Worm (Caenorhabditis elegans): Measurements from ENCODE around the gene Y79H2A.3.
A peak's percentile ranks its signal among the peaks of the same experiment; 100 is the strongest.

The Y79H2A.3 gene

ce11 chrIII:12005052-12005451 lies 47.1 kb downstream of the Y79H2A.3 start:
- TF ChIP-seq pha-4 (tag; optimal IDR thresholded peaks at IDR 0.05) = peak; percentile 1

ce11 chrIII:12003264-12003663 lies 48.8 kb downstream of the Y79H2A.3 start:
- peak; percentile 69 for TF ChIP-seq nhr-23 (tag; optimal IDR thresholded peaks at IDR 0.05)
- peak; percentile 63 for TF ChIP-seq nfya-1 (tag; optimal IDR thresholded peaks at IDR 0.05; ENCODE audit: insufficient read depth)
- peak in 1 of 3 experiments; percentile 48 for TF ChIP-seq elt-3 (tag; optimal IDR thresholded peaks at IDR 0.05)
- peak; percentile 89 for TF ChIP-seq pha-4 (tag; optimal IDR thresholded peaks at IDR 0.05)
- TF ChIP-seq snpc-4 (tag; optimal IDR thresholded peaks at IDR 0.05) = peak; percentile 17
- TF ChIP-seq pqm-1 (tag; optimal IDR thresholded peaks at IDR 0.05) = peak; percentile 89
- no peak for TF ChIP-seq nhr-76 (tag; optimal IDR thresholded peaks at IDR 0.05)
- peak; percentile 60 for TF ChIP-seq nhr-25 (tag; optimal IDR thresholded peaks at IDR 0.05)
- peak; percentile 93 for TF ChIP-seq elt-2 (tag; optimal IDR thresholded peaks at IDR 0.05)
- peak; percentile 56 for TF ChIP-seq lin-15B (tag; optimal IDR thresholded peaks at IDR 0.05)
- peak; percentile 37 for TF ChIP-seq unc-62 (GFP tag; optimal IDR thresholded peaks at IDR 0.05)
- TF ChIP-seq aly-2 (tag; optimal IDR thresholded peaks at IDR 0.05) = no peak
- no peak for TF ChIP-seq daf-12 (tag; optimal IDR thresholded peaks at IDR 0.05)
- TF ChIP-seq hmg-11 (tag; optimal IDR thresholded peaks at IDR 0.05) = peak; percentile 9
- no peak for TF ChIP-seq ceh-16 (tag; optimal IDR thresholded peaks at IDR 0.05)
- TF ChIP-seq fos-1 (tag; optimal IDR thresholded peaks at IDR 0.05) = no peak
- TF ChIP-seq ceh-28 (tag; optimal IDR thresholded peaks at IDR 0.05) = peak; percentile 63
- peak; percentile 90 for TF ChIP-seq jun-1 (tag; optimal IDR thresholded peaks at IDR 0.05)
- no peak for TF ChIP-seq fkh-2 (tag; optimal IDR thresholded peaks at IDR 0.05)

DNA sequence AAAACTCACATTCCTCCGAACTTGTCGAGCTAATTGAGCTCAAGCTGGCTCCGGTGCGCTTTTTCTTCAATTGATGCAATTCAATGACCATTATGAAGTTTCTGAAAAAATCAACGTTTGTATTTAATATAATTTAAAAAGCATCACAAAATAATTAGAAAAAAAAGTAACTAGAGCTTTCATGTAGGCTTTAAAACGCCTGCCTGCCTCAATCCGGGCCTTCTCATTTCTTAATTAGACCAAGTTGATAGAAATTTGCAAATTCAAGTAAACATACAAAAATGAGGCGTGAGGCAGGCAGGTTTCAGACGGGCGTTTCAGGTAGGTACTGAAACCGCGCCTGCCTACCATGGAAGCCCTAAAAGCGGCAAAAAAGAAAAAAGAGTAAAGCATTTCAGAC lies 49.3 kb downstream of the Y79H2A.3 start, which contains the start of gene Y56A3A.33:
Gene Y56A3A.33 (minus strand): TSS at position 101 of the 400 bp plus-strand sequence.
- no peak for TF ChIP-seq jun-1 (tag; optimal IDR thresholded peaks at IDR 0.05)
- TF ChIP-seq fos-1 (tag; optimal IDR thresholded peaks at IDR 0.05) = no peak
- TF ChIP-seq elt-3 (tag; optimal IDR thresholded peaks at IDR 0.05) = no peak
- no peak for TF ChIP-seq fkh-10 (GFP tag; optimal IDR thresholded peaks at IDR 0.05)
- no peak for TF ChIP-seq elt-2 (tag; optimal IDR thresholded peaks at IDR 0.05)
- TF ChIP-seq ceh-82 (tag; optimal IDR thresholded peaks at IDR 0.05) = no peak
- no peak for TF ChIP-seq egl-27 (tag; optimal IDR thresholded peaks at IDR 0.05)
- no peak for TF ChIP-seq aly-2 (tag; optimal IDR thresholded peaks at IDR 0.05)

ce11 chrIII:11999543-11999942 lies 52.6 kb downstream of the Y79H2A.3 start:
- no peak for TF ChIP-seq nhr-67 (tag; optimal IDR thresholded peaks at IDR 0.05)
- no peak for TF ChIP-seq nhr-76 (tag; optimal IDR thresholded peaks at IDR 0.05)
- TF ChIP-seq snpc-4 (tag; optimal IDR thresholded peaks at IDR 0.05) = no peak
- TF ChIP-seq nhr-23 (tag; optimal IDR thresholded peaks at IDR 0.05) = no peak
- no peak for TF ChIP-seq ama-1 (optimal IDR thresholded peaks at IDR 0.05)
- TF ChIP-seq R02D3.7 (tag; optimal IDR thresholded peaks at IDR 0.05) = no peak
- no peak for TF ChIP-seq nhr-237 (tag; optimal IDR thresholded peaks at IDR 0.05)
- TF ChIP-seq ceh-28 (tag; optimal IDR thresholded peaks at IDR 0.05) = no peak
- no peak for TF ChIP-seq unc-39 (tag; optimal IDR thresholded peaks at IDR 0.05)
- no peak for TF ChIP-seq sea-2 (GFP tag; optimal IDR thresholded peaks at IDR 0.05)
- TF ChIP-seq skn-1 (tag; optimal IDR thresholded peaks at IDR 0.05) = no peak
- TF ChIP-seq egl-27 (tag; optimal IDR thresholded peaks at IDR 0.05) = no peak
- no peak for TF ChIP-seq ztf-4 (tag; optimal IDR thresholded peaks at IDR 0.05)
- TF ChIP-seq eor-1 (tag; optimal IDR thresholded peaks at IDR 0.05) = no peak
- TF ChIP-seq ztf-11 (tag; optimal IDR thresholded peaks at IDR 0.05) = no peak
- TF ChIP-seq mdl-1 (tag; optimal IDR thresholded peaks at IDR 0.05) = no peak
- TF ChIP-seq nhr-25 (tag; optimal IDR thresholded peaks at IDR 0.05) = no peak

DNA sequence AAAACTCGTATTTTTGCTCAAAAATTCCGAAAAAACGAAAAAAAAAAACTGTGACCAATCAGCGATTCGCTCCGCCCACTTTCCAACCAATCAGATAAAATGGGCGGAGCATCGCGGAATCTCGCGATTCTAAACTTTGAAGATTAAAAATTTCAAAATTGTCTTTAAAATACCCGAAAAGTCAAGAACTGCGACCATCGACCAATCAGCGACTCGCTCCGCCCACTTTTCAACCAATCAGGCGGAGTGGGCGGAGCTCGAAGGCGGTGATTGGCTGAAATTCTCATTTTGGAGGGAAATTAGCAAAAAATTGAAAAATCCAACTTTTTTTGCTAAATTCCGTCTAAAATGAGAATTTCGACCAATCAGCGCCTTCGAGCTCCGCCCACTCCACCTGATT lies 56.3 kb downstream of the Y79H2A.3 start:
- TF ChIP-seq nfya-1 (tag; optimal IDR thresholded peaks at IDR 0.05; ENCODE audit: insufficient read depth) = peak; percentile 59
- TF ChIP-seq elt-3 (tag; optimal IDR thresholded peaks at IDR 0.05) = no peak

Data from whole organism, L3 larva.